Worm (Caenorhabditis elegans): ENCODE results near the gene lips-12.

DNA sequence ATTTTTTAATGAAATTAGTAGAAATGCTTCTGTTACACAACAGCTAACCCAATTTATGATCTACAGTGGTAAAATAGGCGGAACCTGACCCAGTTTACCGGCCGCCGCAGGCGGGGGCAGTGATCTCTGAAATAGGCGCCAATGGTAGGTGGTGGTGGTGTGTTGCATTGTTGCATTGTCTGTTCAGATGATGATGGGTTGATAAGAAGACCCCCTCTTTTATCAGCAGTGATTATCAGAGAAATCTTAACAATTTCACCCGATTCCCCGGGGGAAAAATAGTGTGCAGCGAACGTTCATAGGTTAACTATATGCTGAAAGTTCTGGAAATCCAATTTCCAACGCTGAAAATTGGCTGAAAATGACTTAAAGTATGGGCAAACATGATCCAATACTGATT is 24.6 kb upstream of the lips-12 start:
- TF ChIP-seq skn-1 (tag; optimal IDR thresholded peaks at IDR 0.05) (no peak), pqm-1 (tag; optimal IDR thresholded peaks at IDR 0.05) (peak; percentile 62), zag-1 (tag; optimal IDR thresholded peaks at IDR 0.05) (no peak), lsy-2 (tag; optimal IDR thresholded peaks at IDR 0.05) (no peak), hif-1 (tag; optimal IDR thresholded peaks at IDR 0.05) (no peak), nhr-237 (tag; optimal IDR thresholded peaks at IDR 0.05) (no peak), pha-4 (GFP tag; IDR thresholded peaks at IDR 0.05) (no peak), pha-4 (tag; optimal IDR thresholded peaks at IDR 0.05) (no peak)
